Worm (Caenorhabditis elegans): ENCODE results near the gene nemp-1.

Gene nemp-1

ce11 chrIII:471644-472401, at the start of gene nemp-1, which contains the start of gene magu-1:
nemp-1 (plus strand) TSS chrIII:472317.
magu-1 (minus strand) TSS chrIII:471702.
- TF ChIP-seq T26A5.8 (tag; optimal IDR thresholded peaks at IDR 0.05) (no peak), athp-1 (tag; optimal IDR thresholded peaks at IDR 0.05) (no peak), nhr-179 (tag; optimal IDR thresholded peaks at IDR 0.05) (no peak), dpff-1 (tag; optimal IDR thresholded peaks at IDR 0.05) (no peak), sea-2 (GFP tag; IDR thresholded peaks at IDR 0.05) (no peak), F57C9.4 (tag; optimal IDR thresholded peaks at IDR 0.05) (no peak), snpc-3.4 (tag; optimal IDR thresholded peaks at IDR 0.05) (no peak), nfyb-1 (GFP tag; IDR thresholded peaks at IDR 0.05) (no peak), madf-3 (GFP tag; IDR thresholded peaks at IDR 0.05) (no peak), F22D6.2 (tag; optimal IDR thresholded peaks at IDR 0.05) (no peak), ceh-79 (tag; optimal IDR thresholded peaks at IDR 0.05) (no peak), T07F8.4 (tag; optimal IDR thresholded peaks at IDR 0.05) (no peak), him-1 (tag; optimal IDR thresholded peaks at IDR 0.05) (no peak), ZK185.1 (tag; optimal IDR thresholded peaks at IDR 0.05; ENCODE audit: poor library complexity, severe bottlenecking) (no peak), rpc-1 (optimal IDR thresholded peaks at IDR 0.05) (no peak), rpc-1 (tag; optimal IDR thresholded peaks at IDR 0.05) (no peak), rec-8 (tag; optimal IDR thresholded peaks at IDR 0.05) (no peak), madf-8 (GFP tag; conservative IDR thresholded peaks at IDR 0.05) (peak; percentile 6; the same call in 1 of the 2 replicates), nfya-1 (tag; optimal IDR thresholded peaks at IDR 0.05; ENCODE audit: borderline replicate concordance, insufficient read depth) (no peak), pha-4 (tag; optimal IDR thresholded peaks at IDR 0.05) (no peak), B0035.1 (tag; optimal IDR thresholded peaks at IDR 0.05) (no peak), snpc-1.1 (tag; optimal IDR thresholded peaks at IDR 0.05; ENCODE audit: insufficient read depth) (no peak), akir-1 (GFP tag; optimal IDR thresholded peaks at IDR 0.05) (no peak), sdz-38 (tag; optimal IDR thresholded peaks at IDR 0.05) (no peak), Y95B8A.8 (GFP tag; IDR thresholded peaks at IDR 0.05) (no peak), ceh-100 (GFP tag; IDR thresholded peaks at IDR 0.05) (no peak), chd-7 (tag; optimal IDR thresholded peaks at IDR 0.05) (no peak), hlh-26 (GFP tag; conservative IDR thresholded peaks at IDR 0.05) (no peak), bed-2 (GFP tag; IDR thresholded peaks at IDR 0.05) (no peak), lsl-1 (GFP tag; optimal IDR thresholded peaks at IDR 0.05) (peak; percentile 40), lag-1 (GFP tag; IDR thresholded peaks at IDR 0.05) (no peak), B0261.1 (tag; optimal IDR thresholded peaks at IDR 0.05) (no peak), efl-1 (GFP tag; optimal IDR thresholded peaks at IDR 0.05) (peak; percentile 77), aptf-2 (GFP tag; conservative IDR thresholded peaks at IDR 0.05) (no peak), nhr-27 (tag; optimal IDR thresholded peaks at IDR 0.05) (no peak), xnd-1 (tag; optimal IDR thresholded peaks at IDR 0.05) (peak; percentile 13), Y79H2A.3 (GFP tag; conservative IDR thresholded peaks at IDR 0.05) (no peak), D2030.7 (GFP tag; IDR thresholded peaks at IDR 0.05) (peak; percentile 65; the same call in 1 of the 2 replicates), sptf-2 (GFP tag; optimal IDR thresholded peaks at IDR 0.05) (no peak), attf-3 (GFP tag; conservative IDR thresholded peaks at IDR 0.05) (peak; percentile 83), mel-28 (tag; optimal IDR thresholded peaks at IDR 0.05; ENCODE audit: borderline replicate concordance) (no peak), hlh-12 (tag; optimal IDR thresholded peaks at IDR 0.05) (no peak), F37B4.10 (GFP tag; IDR thresholded peaks at IDR 0.05) (no peak), madf-6 (GFP tag; IDR thresholded peaks at IDR 0.05) (peak; percentile 71), hmg-20 (GFP tag; IDR thresholded peaks at IDR 0.05) (no peak), Y53G8AR.9 (GFP tag; conservative IDR thresholded peaks at IDR 0.05) (no peak), ceh-58 (GFP tag; IDR thresholded peaks at IDR 0.05) (no peak), ztf-3 (GFP tag; optimal IDR thresholded peaks at IDR 0.05) (no peak)

Measured in whole organism, young adult.